Fruit fly (Drosophila melanogaster) whole organism, pupa: Measurements from ENCODE around the gene CG4768.

Experiments used
- CG12605 ChIP-seq: fragments of 200-800 bp; sonication (Bioruptor generic); IDR thresholded peaks from 2 replicates; pipeline ENCODE4 v1.3.6; 2022; ENCODE audit warnings: missing biosample characterization, missing genetic modification characterization
- CG13204 ChIP-seq: fragments of 200-800 bp; sonication (Bioruptor generic); optimal IDR thresholded peaks from 2 replicates; lab custom pipeline; 2018; ENCODE audit warnings: missing biosample characterization, mild to moderate bottlenecking, missing genetic modification characterization, moderate library complexity
- rn ChIP-seq: fragments of 200-800 bp; sonication (Bioruptor generic); IDR thresholded peaks from 2 replicates; pipeline ENCODE4 v1.3.6; 2022; ENCODE audit warnings: missing biosample characterization, missing genetic modification characterization

DNA sequence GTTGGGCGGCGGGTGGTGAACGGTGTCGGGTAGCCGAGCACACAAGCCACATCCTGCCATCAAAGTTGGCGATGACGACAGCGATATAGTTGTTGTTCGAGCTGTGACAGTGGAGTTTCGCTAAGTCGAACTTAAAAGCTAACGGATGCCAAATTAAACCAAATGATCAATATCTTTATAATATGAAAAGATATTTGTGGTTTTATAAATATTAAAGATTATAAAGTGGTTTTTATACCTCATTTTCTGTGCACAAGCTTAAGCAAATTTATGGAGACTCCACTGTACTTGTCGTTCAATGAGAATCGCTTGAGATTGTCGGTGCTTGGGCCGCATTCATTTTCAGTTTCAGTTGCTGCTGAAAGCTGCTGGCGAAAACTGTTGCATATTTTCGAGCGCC, 30.2 kb downstream of the CG4768 start:
- TF ChIP-seq CG12605 (GFP tag; lab: Robert Waterston, UW) = peak; percentile 87
- peak; percentile 24 for TF ChIP-seq CG13204 (GFP tag; lab: Kevin White, UChicago)
- TF ChIP-seq rn (GFP tag; lab: Robert Waterston, UW) = peak; percentile 71
